Fruit fly (Drosophila melanogaster) S2 (cell line): Measurements from ENCODE around the gene CG14352.

Experiments
- CG8478 ChIP-seq: fragments of >200 bp; optimal IDR thresholded peaks from 2 replicates; lab custom pipeline; 2018
- CTCF ChIP-seq, 2 experiments: fragments of >200 bp; optimal IDR thresholded peaks; 2 replicates each; lab custom pipeline; 2018

dm6 chr2L:1655858-1656257 is 44.6 kb downstream of the CG14352 start:
- TF ChIP-seq CG8478 (no peak), CTCF (optimal IDR thresholded peaks at IDR 0.05; lab: Kevin White, UChicago) (no peak)
